Worm (Caenorhabditis elegans) whole organism, young adult: Measurements from ENCODE around the gene nrfl-1.
A peak's percentile ranks its signal among the peaks of the same experiment; 100 is the strongest.

Experiments used
- F23B12.7 ChIP-seq: sonication (generic microtip); optimal IDR thresholded peaks from 2 replicates; lab custom pipeline; 2017; ENCODE audit warnings: missing genetic modification characterization, mild to moderate bottlenecking, missing compliant biosample characterization, antibody characterized with exemption, moderate library complexity; ENCODE audit not compliant: insufficient read depth
- F33H1.4 ChIP-seq: fragments of 200-800 bp; sonication (Bioruptor generic); IDR thresholded peaks from 2 replicates; pipeline ENCODE4 v1.3.6; 2022; ENCODE audit warnings: missing genetic modification reagents, missing genetic modification characterization, missing compliant biosample characterization
- F37B4.10 ChIP-seq: fragments of 200-800 bp; sonication (Bioruptor generic); IDR thresholded peaks from 2 replicates; pipeline ENCODE4 v1.3.6; 2022; ENCODE audit warnings: missing genetic modification characterization, missing compliant biosample characterization
- F39B2.1 ChIP-seq: fragments of 200-800 bp; sonication (Bioruptor generic); IDR thresholded peaks from 2 replicates; pipeline ENCODE4 v1.3.6; 2022; ENCODE audit warnings: missing genetic modification reagents, missing genetic modification characterization, missing compliant biosample characterization
- F49E8.2 ChIP-seq: sonication (generic microtip); optimal IDR thresholded peaks from 3 replicates; lab custom pipeline; 2017; ENCODE audit warnings: missing genetic modification characterization, mild to moderate bottlenecking, missing compliant biosample characterization, antibody characterized with exemption, moderate library complexity; ENCODE audit not compliant: insufficient read depth
- ZK185.1 ChIP-seq: sonication (generic microtip); optimal IDR thresholded peaks from 2 replicates; lab custom pipeline; 2016; ENCODE audit warnings: mild to moderate bottlenecking, missing genetic modification characterization, missing compliant biosample characterization; ENCODE audit not compliant: poor library complexity, severe bottlenecking
- aptf-3 ChIP-seq: fragments of 200-800 bp; sonication (Bioruptor generic); IDR thresholded peaks from 2 replicates; pipeline ENCODE4 v1.3.6; 2022; ENCODE audit warnings: missing genetic modification characterization, missing compliant biosample characterization
- attf-3 ChIP-seq: fragments of 200-800 bp; sonication (Bioruptor generic); conservative IDR thresholded peaks from 2 replicates; pipeline ENCODE4 v1.3.6; 2022; ENCODE audit warnings: missing genetic modification reagents, missing genetic modification characterization, missing compliant biosample characterization
- attf-5 ChIP-seq: fragments of 200-800 bp; sonication (Bioruptor generic); optimal IDR thresholded peaks from 2 replicates; lab custom pipeline; 2018; ENCODE audit warnings: mild to moderate bottlenecking, missing genetic modification characterization, missing compliant biosample characterization
- attf-6 ChIP-seq: fragments of 200-800 bp; sonication (Bioruptor generic); IDR thresholded peaks from 2 replicates; pipeline ENCODE4 v1.3.6; 2022; ENCODE audit warnings: missing genetic modification reagents, missing genetic modification characterization, missing compliant biosample characterization
- bed-2 ChIP-seq: fragments of 200-800 bp; sonication (Bioruptor generic); IDR thresholded peaks from 2 replicates; pipeline ENCODE4 v1.3.6; 2022; ENCODE audit warnings: missing genetic modification reagents, missing genetic modification characterization, missing compliant biosample characterization
- cebp-1 ChIP-seq, 2 experiments: fragments of 200-800 bp in 1 of 2; sonication (Bioruptor generic) in 1 of 2; sonication (generic microtip) in 1 of 2; IDR thresholded peaks in 1 of 2; optimal IDR thresholded peaks in 1 of 2; 2 replicates each; pipeline versions ENCODE4 v1.3.6 to Lab custom; 2017 to 2022; ENCODE audit warnings: missing compliant biosample characterization in 2 of 2, missing genetic modification characterization in 2 of 2, mild to moderate bottlenecking in 1 of 2, missing genetic modification reagents in 1 of 2, moderate library complexity in 1 of 2
- ceh-91 ChIP-seq: fragments of 200-800 bp; sonication (Bioruptor generic); IDR thresholded peaks from 2 replicates; pipeline ENCODE4 v1.3.6; 2022; ENCODE audit warnings: missing genetic modification reagents, missing genetic modification characterization, missing compliant biosample characterization
- efl-1 ChIP-seq: fragments of 150-350 bp; optimal IDR thresholded peaks from 2 replicates; lab custom pipeline; 2014; ENCODE audit warnings: missing biosample characterization, missing genetic modification reagents, missing genetic modification characterization
- him-1 ChIP-seq: sonication (generic microtip); optimal IDR thresholded peaks from 2 replicates; lab custom pipeline; 2016; ENCODE audit warnings: missing genotype, missing genetic modification reagents, missing genetic modification characterization, missing compliant biosample characterization
- hrde-1 ChIP-seq: sonication (generic microtip); optimal IDR thresholded peaks from 2 replicates; lab custom pipeline; 2016; ENCODE audit warnings: missing genetic modification characterization, mild to moderate bottlenecking, missing compliant biosample characterization, moderate library complexity, missing genotype, missing genetic modification reagents, borderline replicate concordance
- lin-54 ChIP-seq: fragments of 200-800 bp; sonication (Bioruptor generic); optimal IDR thresholded peaks from 2 replicates; lab custom pipeline; 2018; ENCODE audit warnings: mild to moderate bottlenecking, missing genetic modification characterization, missing compliant biosample characterization
- lsl-1 ChIP-seq: fragments of 200-800 bp; sonication (Bioruptor generic); optimal IDR thresholded peaks from 2 replicates; lab custom pipeline; 2018; ENCODE audit warnings: mild to moderate bottlenecking, missing genetic modification characterization, moderate library complexity, missing compliant biosample characterization
- madf-6 ChIP-seq: fragments of 200-800 bp; sonication (Bioruptor generic); IDR thresholded peaks from 2 replicates; pipeline ENCODE4 v1.3.6; 2022; ENCODE audit warnings: missing genetic modification reagents, missing genetic modification characterization, missing compliant biosample characterization
- madf-8 ChIP-seq: fragments of 200-800 bp; sonication (Bioruptor generic); conservative IDR thresholded peaks from 2 replicates; pipeline ENCODE4 v1.3.6; 2022; ENCODE audit warnings: missing genetic modification reagents, missing genetic modification characterization, missing compliant biosample characterization
- mcd-1 ChIP-seq: fragments of 200-800 bp; sonication (Bioruptor generic); IDR thresholded peaks from 2 replicates; pipeline ENCODE4 v1.3.6; 2022; ENCODE audit warnings: missing genetic modification reagents, missing genetic modification characterization, missing compliant biosample characterization
- nfya-2 ChIP-seq: fragments of 200-800 bp; sonication (Bioruptor generic); IDR thresholded peaks from 2 replicates; pipeline ENCODE4 v1.3.6; 2022; ENCODE audit warnings: missing genetic modification reagents, missing genetic modification characterization, missing compliant biosample characterization
- rec-8 ChIP-seq, 2 experiments: sonication (generic microtip); optimal IDR thresholded peaks; 2 replicates each; lab custom pipeline; 2016; ENCODE audit warnings: mild to moderate bottlenecking in 2 of 2, missing genetic modification characterization in 2 of 2, missing genetic modification reagents in 2 of 2, missing genotype in 2 of 2, missing biosample characterization in 1 of 2, missing compliant biosample characterization in 1 of 2, moderate library complexity in 1 of 2
- repo-1 ChIP-seq: sonication (generic microtip); optimal IDR thresholded peaks from 2 replicates; lab custom pipeline; 2017; ENCODE audit warnings: mild to moderate bottlenecking, missing genetic modification characterization, missing compliant biosample characterization
- snpc-1.3 ChIP-seq: sonication (generic microtip); optimal IDR thresholded peaks from 2 replicates; lab custom pipeline; 2017; ENCODE audit warnings: missing genetic modification characterization, mild to moderate bottlenecking, missing compliant biosample characterization, antibody characterized with exemption, moderate library complexity, missing genotype, missing genetic modification reagents; ENCODE audit not compliant: insufficient read depth
- snpc-3.4 ChIP-seq: sonication (generic microtip); optimal IDR thresholded peaks from 2 replicates; lab custom pipeline; 2017; ENCODE audit warnings: missing genetic modification characterization, mild to moderate bottlenecking, missing compliant biosample characterization, antibody characterized with exemption, moderate library complexity, missing genotype, missing genetic modification reagents
- snpc-4 ChIP-seq, 5 experiments: fragments of 150-350 bp in 1 of 5; sonication (generic microtip) in 4 of 5; optimal IDR thresholded peaks; 2 replicates each; lab custom pipeline; 2014 to 2018; ENCODE audit warnings: missing genetic modification characterization in 5 of 5, missing biosample characterization in 3 of 5, antibody characterized with exemption in 2 of 5, mild to moderate bottlenecking in 2 of 5, missing compliant biosample characterization in 2 of 5, missing genotype in 2 of 5, moderate library complexity in 2 of 5, missing genetic modification reagents in 1 of 5
- somi-1 ChIP-seq: fragments of 200-800 bp; sonication (Bioruptor generic); optimal IDR thresholded peaks from 2 replicates; lab custom pipeline; 2018; ENCODE audit warnings: mild to moderate bottlenecking, missing genetic modification characterization, missing compliant biosample characterization
- tbp1 ChIP-seq: fragments of 200-800 bp; sonication (Bioruptor generic); optimal IDR thresholded peaks from 2 replicates; lab custom pipeline; 2018; ENCODE audit warnings: mild to moderate bottlenecking, missing genetic modification characterization, missing compliant biosample characterization
- unc-62 ChIP-seq: fragments of 150-350 bp; optimal IDR thresholded peaks from 2 replicates; lab custom pipeline; 2014; ENCODE audit warnings: missing biosample characterization, missing genetic modification reagents, missing genetic modification characterization
- xnd-1 ChIP-seq: sonication (generic microtip); optimal IDR thresholded peaks from 2 replicates; lab custom pipeline; 2016; ENCODE audit warnings: missing genotype, missing genetic modification reagents, missing genetic modification characterization, missing compliant biosample characterization

nrfl-1 gene

DNA sequence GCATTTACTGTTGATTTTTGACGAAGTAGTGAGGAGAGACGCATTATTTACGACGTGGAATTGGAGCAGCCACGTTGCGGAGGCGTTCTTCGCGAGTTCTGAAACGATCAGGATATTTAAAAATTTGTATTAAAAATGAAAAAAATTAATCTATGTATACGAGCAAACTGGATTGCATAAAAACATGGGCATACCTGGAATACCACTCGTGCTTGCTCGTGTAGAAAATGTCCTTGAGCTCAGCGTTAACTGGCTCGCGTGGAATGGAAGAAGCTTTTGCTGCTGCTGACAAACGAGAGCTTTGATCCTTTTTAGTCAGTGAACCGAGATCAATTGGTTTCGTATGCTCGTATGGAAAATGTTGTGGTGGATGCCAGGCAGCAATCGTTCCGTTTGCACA, 25.0 kb upstream of the nrfl-1 start, which contains the start of gene lpl-1:
Gene lpl-1, minus strand, starts transcription at position 101 of the 400 bp plus-strand sequence.
- TF ChIP-seq rec-8 (tag; optimal IDR thresholded peaks at IDR 0.05; lab: Kevin White, UChicago): no peak
- peak; percentile 15 for TF ChIP-seq repo-1 (tag; lab: Kevin White, UChicago)

DNA sequence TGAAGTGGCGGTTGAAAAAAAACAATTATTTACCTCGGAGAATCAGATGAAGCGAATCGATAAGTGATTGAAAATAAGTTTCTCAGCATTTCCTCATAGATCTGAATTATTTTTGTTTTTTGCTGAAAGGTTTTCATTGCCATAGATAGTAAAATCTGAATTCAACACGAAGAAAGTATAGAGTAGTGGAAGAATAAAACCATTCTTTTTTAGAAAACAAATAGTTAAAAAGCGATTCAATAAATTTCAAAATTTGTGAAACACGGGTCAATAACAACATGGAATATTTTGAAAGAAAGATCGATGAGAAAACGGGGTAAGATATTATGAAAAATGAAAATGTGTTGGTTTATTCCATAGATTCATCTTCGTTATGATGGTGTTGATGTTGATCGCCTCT, 24.5 kb upstream of the nrfl-1 start, which contains the start of gene mrpl-42:
Gene mrpl-42, minus strand, starts transcription at position 101 of the 400 bp plus-strand sequence.
- TF ChIP-seq F39B2.1 (GFP tag; lab: Robert Waterston, UW) (no peak), repo-1 (tag; lab: Kevin White, UChicago) (no peak), ZK185.1 (no peak), attf-3 (no peak), aptf-3 (GFP tag; lab: Robert Waterston, UW) (no peak), unc-62 (GFP tag; lab: Kevin White, UChicago) (no peak), him-1 (tag; lab: Kevin White, UChicago) (no peak)

DNA sequence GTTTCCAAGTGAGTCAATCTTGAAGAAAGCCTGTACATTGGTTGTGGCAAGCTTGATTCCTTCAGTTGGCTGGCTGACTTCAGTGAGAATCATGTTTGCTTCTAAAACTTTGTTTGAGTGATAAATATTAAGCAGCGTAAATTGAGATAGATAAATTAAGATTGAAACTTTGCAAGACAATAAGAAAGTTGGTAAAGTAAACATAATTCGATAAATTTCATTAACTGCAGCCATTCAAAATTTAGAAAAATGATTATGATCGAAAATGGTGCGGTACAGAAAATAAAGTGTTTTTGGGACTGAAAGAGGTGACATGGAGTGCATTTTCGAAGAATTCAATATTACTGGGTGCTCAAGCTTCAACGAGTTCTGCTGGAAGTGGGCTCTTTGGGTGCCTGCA, 23.3 kb upstream of the nrfl-1 start, which contains the start of gene icln-1:
Gene icln-1, minus strand, starts transcription at position 101 of the 400 bp plus-strand sequence.
- TF ChIP-seq tbp1 (GFP tag; lab: Kevin White, UChicago): no peak
- TF ChIP-seq madf-6: peak; percentile 44; the same call in 1 of the 2 replicates
- TF ChIP-seq snpc-1.3 (tag; lab: Kevin White, UChicago): no peak
- 0 out of 2 replicates have a peak, but pooled peaks have one; percentile 35 for TF ChIP-seq attf-6 (GFP tag; lab: Robert Waterston, UW)
- no peak for TF ChIP-seq hrde-1

DNA sequence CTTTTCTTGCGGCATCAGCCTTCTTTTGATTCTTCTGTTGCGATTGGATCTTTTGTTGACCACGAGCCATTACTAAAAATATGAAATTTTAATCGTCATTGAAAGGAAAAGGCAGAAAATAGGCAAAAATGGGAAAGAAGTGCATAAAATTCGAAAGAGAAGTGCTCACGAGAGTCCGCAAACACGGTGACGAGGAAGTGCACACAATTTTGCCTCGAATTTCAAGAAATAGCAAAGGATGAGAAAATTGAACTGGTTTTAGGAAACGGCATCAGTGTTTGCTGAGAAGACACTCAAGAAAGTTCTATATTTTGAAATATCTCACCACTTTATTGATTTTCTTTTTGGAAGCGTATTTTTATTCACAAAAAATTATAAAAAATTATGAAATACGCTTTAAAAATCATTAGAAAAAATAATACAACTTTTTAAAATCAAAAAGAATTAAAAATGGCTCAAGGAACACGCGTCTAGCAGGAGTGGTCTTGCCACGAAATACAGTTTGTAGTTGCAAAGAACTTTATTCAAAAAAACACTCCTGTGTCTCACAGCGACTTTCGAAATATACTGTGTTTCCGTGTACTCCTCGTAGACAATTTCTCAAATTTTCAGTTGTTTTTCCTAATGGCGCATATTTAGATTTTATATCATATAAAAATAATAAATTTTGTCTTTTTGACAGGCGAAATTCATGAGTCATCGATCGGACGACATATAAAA, 22.6 kb upstream of the nrfl-1 start, which contains the start of the genes znf-706 and cpna-3:
Gene znf-706, minus strand, starts transcription at position 72 of the 720 bp plus-strand sequence.
Gene cpna-3, plus strand, starts transcription at position 683 of the 720 bp plus-strand sequence.
- no peak for TF ChIP-seq cebp-1 (GFP tag; IDR thresholded peaks at IDR 0.05; lab: Robert Waterston, UW)
- TF ChIP-seq cebp-1 (tag; optimal IDR thresholded peaks at IDR 0.05; lab: Kevin White, UChicago): peak; percentile 42
- TF ChIP-seq snpc-4 (GFP tag; optimal IDR thresholded peaks at IDR 0.05; lab: Kevin White, UChicago): no peak
- TF ChIP-seq snpc-4 (tag; optimal IDR thresholded peaks at IDR 0.05; lab: Kevin White, UChicago): peak in 2 of 4 experiments; percentile 21 to 62
- peak; percentile 35 for TF ChIP-seq xnd-1 (tag; lab: Kevin White, UChicago)
- peak; percentile 81 for TF ChIP-seq madf-6
- no peak for TF ChIP-seq rec-8 (tag; optimal IDR thresholded peaks at IDR 0.05; lab: Kevin White, UChicago)
- peak; percentile 60 for TF ChIP-seq F49E8.2 (tag; lab: Kevin White, UChicago)
- no peak for TF ChIP-seq bed-2
- TF ChIP-seq lin-54: peak; percentile 57
- TF ChIP-seq nfya-2 (GFP tag; lab: Robert Waterston, UW): no peak
- TF ChIP-seq mcd-1 (GFP tag; lab: Robert Waterston, UW): no peak
- TF ChIP-seq attf-5: no peak
- TF ChIP-seq F33H1.4 (GFP tag; lab: Robert Waterston, UW): peak; percentile 88
- peak; percentile 32 for TF ChIP-seq snpc-3.4 (tag; lab: Kevin White, UChicago)
- TF ChIP-seq efl-1 (GFP tag; lab: Kevin White, UChicago): peak; percentile 32
- TF ChIP-seq lsl-1 (GFP tag; lab: Kevin White, UChicago): peak; percentile 91
- TF ChIP-seq madf-8 (GFP tag; lab: Robert Waterston, UW): peak; percentile 61
- no peak for TF ChIP-seq F37B4.10
- TF ChIP-seq F23B12.7 (tag; lab: Kevin White, UChicago): peak; percentile 36
- no peak for TF ChIP-seq attf-6 (GFP tag; lab: Robert Waterston, UW)
- peak; percentile 69 for TF ChIP-seq snpc-1.3 (tag; lab: Kevin White, UChicago)
- TF ChIP-seq tbp1 (GFP tag; lab: Kevin White, UChicago): peak; percentile 37
- TF ChIP-seq attf-3: no peak
- TF ChIP-seq ceh-91 (GFP tag; lab: Robert Waterston, UW): peak; percentile 73
- TF ChIP-seq somi-1 (GFP tag; lab: Kevin White, UChicago): no peak
